Worm (Caenorhabditis elegans) whole organism, midembryonic: ENCODE data around the gene trap-2.

ENCODE experiments used
- T22C8.4 ChIP-seq: fragments of 200-800 bp; sonication (Bioruptor generic); IDR thresholded peaks from 2 replicates; pipeline ENCODE4 v1.3.6; 2022; ENCODE audit warnings: missing genetic modification characterization, missing compliant biosample characterization
- flt-1 ChIP-seq: fragments of 200-800 bp; sonication (Bioruptor generic); IDR thresholded peaks from 2 replicates; pipeline ENCODE4 v1.3.6; 2022; ENCODE audit warnings: missing genetic modification characterization, missing compliant biosample characterization
- tab-1 ChIP-seq: fragments of 200-800 bp; sonication (Bioruptor generic); IDR thresholded peaks from 2 replicates; pipeline ENCODE4 v1.3.6; 2022; ENCODE audit warnings: missing genetic modification characterization, missing compliant biosample characterization
- ztf-29 ChIP-seq: fragments of 200-800 bp; sonication (Bioruptor generic); IDR thresholded peaks from 2 replicates; pipeline ENCODE4 v1.3.6; 2022; ENCODE audit warnings: missing genetic modification reagents, missing genetic modification characterization, missing compliant biosample characterization

- TF ChIP-seq T22C8.4 (GFP tag; lab: Robert Waterston, UW), result no peak
- no peak for TF ChIP-seq flt-1 (GFP tag; lab: Robert Waterston, UW)
- no peak for TF ChIP-seq ztf-29
- no peak for TF ChIP-seq tab-1 (GFP tag; lab: Robert Waterston, UW)
Measured at ce11 chrX:810694-811093, 42.8 kb upstream of the trap-2 start, which contains the start of gene F25E2.2.
